Fruit fly (Drosophila melanogaster): ENCODE measurements around the gene CG10195.

DNA sequence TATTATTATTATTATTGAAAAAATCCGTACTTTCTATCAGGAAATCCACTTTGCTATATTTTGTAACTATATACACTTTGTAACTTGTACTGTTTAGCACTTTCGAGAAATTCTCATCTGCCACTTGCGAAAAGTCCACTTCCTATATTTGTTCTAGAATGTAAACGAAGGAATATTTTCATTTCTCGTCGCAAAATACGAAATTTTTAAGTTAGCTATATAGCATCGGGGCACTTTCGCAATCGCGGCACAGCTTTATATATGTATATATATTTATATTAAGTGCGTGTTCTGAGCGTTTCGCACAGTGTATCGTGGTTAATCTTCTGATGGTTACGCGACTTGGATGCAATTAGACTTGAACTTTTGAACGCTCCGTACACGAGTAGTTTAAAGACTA, 42.7 kb downstream of the CG10195 start, which contains the start of gene RanGAP:
- TF ChIP-seq insv (optimal IDR thresholded peaks at IDR 0.05) (no peak), psq (optimal IDR thresholded peaks at IDR 0.05) (no peak), ttk (optimal IDR thresholded peaks at IDR 0.05) (no peak), Myc (optimal IDR thresholded peaks at IDR 0.05) (no peak)

Measured in Kc167 (cell line).